Fruit fly (Drosophila melanogaster) whole organism, pupa: ENCODE data around the gene CG10098.
A peak's percentile ranks its signal among the peaks of the same experiment; 100 is the strongest.

Experiments used
- CG10348 ChIP-seq: fragments of 200-800 bp; sonication (Bioruptor generic); IDR thresholded peaks from 2 replicates; pipeline ENCODE4 v1.3.6; 2022; ENCODE audit warnings: missing biosample characterization, missing genetic modification characterization
- CG12605 ChIP-seq: fragments of 200-800 bp; sonication (Bioruptor generic); IDR thresholded peaks from 2 replicates; pipeline ENCODE4 v1.3.6; 2022; ENCODE audit warnings: missing biosample characterization, missing genetic modification characterization
- CG13204 ChIP-seq: fragments of 200-800 bp; sonication (Bioruptor generic); optimal IDR thresholded peaks from 2 replicates; lab custom pipeline; 2018; ENCODE audit warnings: missing biosample characterization, mild to moderate bottlenecking, missing genetic modification characterization, moderate library complexity
- CG14655 ChIP-seq: fragments of 200-800 bp; sonication (Bioruptor generic); optimal IDR thresholded peaks from 3 replicates; lab custom pipeline; 2017; ENCODE audit warnings: mild to moderate bottlenecking, missing biosample characterization, missing genetic modification reagents, missing genetic modification characterization
- CG15710 ChIP-seq: fragments of 200-800 bp; sonication (Bioruptor generic); optimal IDR thresholded peaks from 2 replicates; lab custom pipeline; 2018; ENCODE audit warnings: missing biosample characterization, mild to moderate bottlenecking, missing genetic modification characterization, moderate library complexity
- CG17806 ChIP-seq: fragments of 200-800 bp; sonication (Bioruptor generic); optimal IDR thresholded peaks from 2 replicates; lab custom pipeline; 2018; ENCODE audit warnings: missing biosample characterization, mild to moderate bottlenecking, missing genetic modification characterization, moderate library complexity
- CG32121 ChIP-seq: fragments of 200-800 bp; sonication (Bioruptor generic); IDR thresholded peaks from 2 replicates; pipeline ENCODE4 v1.3.6; 2022; ENCODE audit warnings: missing biosample characterization, missing genetic modification characterization
- CG34367 ChIP-seq: fragments of 200-800 bp; sonication (Bioruptor generic); optimal IDR thresholded peaks from 2 replicates; lab custom pipeline; 2018; ENCODE audit warnings: missing biosample characterization, mild to moderate bottlenecking, missing genetic modification characterization
- CG4496 ChIP-seq: fragments of 200-800 bp; sonication (Bioruptor generic); IDR thresholded peaks from 3 replicates; pipeline ENCODE4 v1.3.6; 2022; ENCODE audit warnings: missing biosample characterization, missing genetic modification characterization
- CG8159 ChIP-seq: fragments of 200-800 bp; sonication (Bioruptor generic); optimal IDR thresholded peaks from 3 replicates; lab custom pipeline; 2018; ENCODE audit warnings: missing biosample characterization, mild to moderate bottlenecking, missing genetic modification characterization, moderate library complexity
- CG8301 ChIP-seq: fragments of 200-800 bp; sonication (Bioruptor generic); optimal IDR thresholded peaks from 2 replicates; lab custom pipeline; 2018; ENCODE audit warnings: missing biosample characterization, mild to moderate bottlenecking, missing genetic modification characterization
- CG9948 ChIP-seq: fragments of 200-800 bp; sonication (Bioruptor generic); optimal IDR thresholded peaks from 2 replicates; lab custom pipeline; 2018; ENCODE audit warnings: missing biosample characterization, mild to moderate bottlenecking, missing genetic modification characterization, moderate library complexity
- D1 ChIP-seq: fragments of 200-800 bp; sonication (Bioruptor generic); optimal IDR thresholded peaks from 2 replicates; lab custom pipeline; 2018; ENCODE audit warnings: missing biosample characterization, mild to moderate bottlenecking, missing genetic modification characterization, moderate library complexity
- EcR ChIP-seq: fragments of 200-800 bp; sonication (Bioruptor generic); optimal IDR thresholded peaks from 3 replicates; lab custom pipeline; 2019; ENCODE audit warnings: missing biosample characterization, missing genetic modification characterization, mild to moderate bottlenecking, moderate library complexity, missing genetic modification reagents
- Ets98B ChIP-seq: fragments of 200-800 bp; sonication (Bioruptor generic); IDR thresholded peaks from 2 replicates; pipeline ENCODE4 v1.3.6; 2022; ENCODE audit warnings: missing biosample characterization, missing genetic modification characterization
- Pif1A ChIP-seq: fragments of 200-800 bp; sonication (Bioruptor generic); optimal IDR thresholded peaks from 3 replicates; lab custom pipeline; 2016; ENCODE audit warnings: missing biosample characterization, missing genetic modification characterization
- Pif1B ChIP-seq: fragments of 200-800 bp; sonication (Bioruptor generic); optimal IDR thresholded peaks from 3 replicates; lab custom pipeline; 2016; ENCODE audit warnings: missing biosample characterization, missing genetic modification characterization
- Snoo ChIP-seq: fragments of 200-800 bp; sonication (Bioruptor generic); optimal IDR thresholded peaks from 3 replicates; lab custom pipeline; 2017; ENCODE audit warnings: missing biosample characterization, mild to moderate bottlenecking, missing genetic modification characterization, inconsistent platforms
- fd96Ca ChIP-seq: fragments of 200-800 bp; sonication (Bioruptor generic); IDR thresholded peaks from 3 replicates; pipeline ENCODE4 v1.3.6; 2022; ENCODE audit warnings: missing biosample characterization, missing genetic modification characterization
- gl ChIP-seq: fragments of 200-800 bp; sonication (Bioruptor generic); optimal IDR thresholded peaks from 2 replicates; lab custom pipeline; 2018; ENCODE audit warnings: missing biosample characterization, mild to moderate bottlenecking, missing genetic modification characterization
- rn ChIP-seq: fragments of 200-800 bp; sonication (Bioruptor generic); IDR thresholded peaks from 2 replicates; pipeline ENCODE4 v1.3.6; 2022; ENCODE audit warnings: missing biosample characterization, missing genetic modification characterization

CG10098 gene

dm6 chr3R:7080157-7080916 is 44.0 kb upstream of the CG10098 start, which contains the start of gene Ref1:
Ref1 (minus strand) TSS chr3R:7080387.
- TF ChIP-seq rn (GFP tag; lab: Robert Waterston, UW) (no peak), Pif1B (no peak), CG32121 (no peak), CG4496 (GFP tag; lab: Robert Waterston, UW) (no peak), fd96Ca (no peak), Pif1A (GFP tag; lab: Kevin White, UChicago) (no peak)

DNA sequence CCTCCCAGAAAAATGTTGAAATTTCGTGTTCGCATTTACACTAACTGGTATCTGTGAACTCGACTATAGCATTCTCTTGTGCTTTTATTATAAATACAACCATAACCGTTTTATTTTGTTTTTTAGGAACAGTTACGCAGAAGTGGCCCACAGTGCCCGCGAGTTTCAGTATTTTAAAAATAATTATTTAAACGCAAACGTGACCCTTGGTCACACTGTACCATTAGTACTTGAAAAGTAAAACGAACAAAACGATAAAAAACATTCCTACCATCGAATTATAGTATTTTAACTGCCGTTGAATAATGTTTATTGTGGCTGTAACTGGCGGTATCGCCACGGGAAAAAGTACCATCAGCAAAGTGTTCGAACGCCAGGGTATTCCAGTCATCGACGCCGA is 42.4 kb upstream of the CG10098 start, which contains the start of gene Dpck:
Gene Dpck, plus strand, starts transcription at position 211 of the 400 bp plus-strand sequence.
- TF ChIP-seq CG4496 (GFP tag; lab: Robert Waterston, UW) = peak; percentile 57
- peak; percentile 14 for TF ChIP-seq Pif1B
- peak; percentile 28; the same call in 1 of the 2 replicates for TF ChIP-seq CG32121
- peak; percentile 31 for TF ChIP-seq CG34367 (tag; lab: Kevin White, UChicago)
- TF ChIP-seq CG8301 (tag; lab: Kevin White, UChicago) = peak; percentile 22
- TF ChIP-seq EcR = no peak
- no peak for TF ChIP-seq CG10348 (GFP tag; lab: Robert Waterston, UW)
- TF ChIP-seq Ets98B = peak; percentile 60
- TF ChIP-seq CG8159 (tag; lab: Kevin White, UChicago) = peak; percentile 48
- TF ChIP-seq CG13204 (GFP tag; lab: Kevin White, UChicago) = no peak
- no peak for TF ChIP-seq Pif1A (GFP tag; lab: Kevin White, UChicago)
- peak; percentile 71 for TF ChIP-seq gl (tag; lab: Kevin White, UChicago)
- TF ChIP-seq CG17806 (tag; lab: Kevin White, UChicago) = peak; percentile 19
- no peak for TF ChIP-seq D1
- no peak for TF ChIP-seq CG14655
- TF ChIP-seq CG15710 (tag; lab: Kevin White, UChicago) = peak; percentile 22
- TF ChIP-seq Snoo (tag; lab: Kevin White, UChicago) = peak; percentile 33
- peak; percentile 59; the same call in 1 of the 2 replicates for TF ChIP-seq CG12605
- no peak for TF ChIP-seq rn (GFP tag; lab: Robert Waterston, UW)
- no peak for TF ChIP-seq CG9948
- 0 out of 3 replicates have a peak, but pooled peaks have one; percentile 38 for TF ChIP-seq fd96Ca

dm6 chr3R:7083750-7084149 is 40.6 kb upstream of the CG10098 start:
- TF ChIP-seq fd96Ca (no peak), CG9948 (no peak), CG8301 (tag; lab: Kevin White, UChicago) (no peak), Pif1A (GFP tag; lab: Kevin White, UChicago) (no peak)

dm6 chr3R:7085455-7085854 is 38.9 kb upstream of the CG10098 start:
- TF ChIP-seq fd96Ca (no peak), CG8301 (tag; lab: Kevin White, UChicago) (no peak), CG12605 (no peak), CG15710 (tag; lab: Kevin White, UChicago) (no peak), rn (GFP tag; lab: Robert Waterston, UW) (no peak), Pif1B (no peak), gl (tag; lab: Kevin White, UChicago) (no peak), CG14655 (no peak), CG34367 (tag; lab: Kevin White, UChicago) (no peak), CG9948 (no peak), CG17806 (tag; lab: Kevin White, UChicago) (no peak), D1 (no peak), CG32121 (no peak), CG13204 (GFP tag; lab: Kevin White, UChicago) (no peak), EcR (no peak), CG10348 (GFP tag; lab: Robert Waterston, UW) (no peak), Snoo (tag; lab: Kevin White, UChicago) (no peak), Pif1A (GFP tag; lab: Kevin White, UChicago) (no peak), CG4496 (GFP tag; lab: Robert Waterston, UW) (no peak)

- TF ChIP-seq rn (GFP tag; lab: Robert Waterston, UW) (no peak), CG17806 (tag; lab: Kevin White, UChicago) (no peak), CG8159 (tag; lab: Kevin White, UChicago) (no peak), D1 (no peak), CG9948 (no peak), CG13204 (GFP tag; lab: Kevin White, UChicago) (no peak), Pif1B (no peak), EcR (no peak)
Measured at dm6 chr3R:7085983-7086376, 38.4 kb upstream of the CG10098 start, which contains the start of gene Tailor. Tailor (minus strand) TSS chr3R:7086083.

DNA sequence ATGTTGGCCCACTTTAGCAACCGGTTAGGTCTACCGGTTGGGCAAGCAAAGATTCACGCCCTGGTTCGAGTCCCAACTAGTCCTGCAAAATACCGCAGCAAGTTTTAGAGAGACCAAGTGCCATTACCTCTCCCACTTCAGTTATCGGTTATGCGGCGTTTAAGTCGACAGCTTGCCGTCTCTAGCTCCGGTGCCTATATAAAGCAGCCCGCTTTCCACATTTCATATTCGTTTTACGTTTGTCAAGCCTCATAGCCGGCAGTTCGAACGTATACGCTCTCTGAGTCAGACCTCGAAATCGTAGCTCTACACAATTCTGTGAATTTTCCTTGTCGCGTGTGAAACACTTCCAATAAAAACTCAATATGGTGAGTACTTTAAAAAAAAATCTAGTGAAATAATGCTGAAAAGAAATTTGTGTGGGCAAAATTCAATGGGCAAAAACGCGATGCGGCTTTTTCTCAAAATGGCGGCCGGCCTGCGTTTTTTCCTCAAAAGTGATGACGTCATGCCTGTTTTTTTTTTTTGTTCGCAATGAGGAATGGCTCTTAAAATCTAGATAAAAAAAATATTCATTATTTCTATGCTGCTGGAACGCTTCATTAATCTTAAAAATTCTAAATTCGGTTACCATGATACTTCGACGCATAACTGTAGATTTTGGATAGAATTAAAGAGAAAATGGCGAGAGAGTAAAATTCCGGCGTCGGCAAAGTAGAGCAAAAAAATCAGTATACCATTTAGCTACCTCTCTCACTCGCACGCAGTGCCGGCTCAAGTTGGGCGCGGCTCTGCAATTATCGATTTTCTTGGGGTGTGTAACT is 37.8 kb upstream of the CG10098 start, which contains the start of gene alphaTub84B:
Gene alphaTub84B, plus strand, starts transcription at position 223 of the 824 bp plus-strand sequence.
- peak; percentile 52 for TF ChIP-seq Pif1A (GFP tag; lab: Kevin White, UChicago)
- TF ChIP-seq CG8301 (tag; lab: Kevin White, UChicago) = peak; percentile 24
- TF ChIP-seq CG12605 = peak; percentile 54
- peak; percentile 25 for TF ChIP-seq gl (tag; lab: Kevin White, UChicago)
- peak; percentile 54; the same call in 1 of the 3 replicates for TF ChIP-seq fd96Ca
- TF ChIP-seq CG34367 (tag; lab: Kevin White, UChicago) = peak; percentile 29
- no peak for TF ChIP-seq D1
- TF ChIP-seq rn (GFP tag; lab: Robert Waterston, UW) = no peak
- TF ChIP-seq CG9948 = peak; percentile 4
- TF ChIP-seq Pif1B = peak; percentile 69
- peak; percentile 70 for TF ChIP-seq Ets98B
- peak; percentile 61 for TF ChIP-seq CG13204 (GFP tag; lab: Kevin White, UChicago)
- TF ChIP-seq CG32121 = 0 out of 2 replicates have a peak, but pooled peaks have one; percentile 24
- TF ChIP-seq CG4496 (GFP tag; lab: Robert Waterston, UW) = peak; percentile 57; the same call in 1 of the 3 replicates
- peak; percentile 71 for TF ChIP-seq Snoo (tag; lab: Kevin White, UChicago)
- TF ChIP-seq CG17806 (tag; lab: Kevin White, UChicago) = no peak
- TF ChIP-seq CG15710 (tag; lab: Kevin White, UChicago) = peak; percentile 35
- TF ChIP-seq CG10348 (GFP tag; lab: Robert Waterston, UW) = no peak
- peak; percentile 27 for TF ChIP-seq CG8159 (tag; lab: Kevin White, UChicago)
- TF ChIP-seq EcR = peak; percentile 31
- no peak for TF ChIP-seq CG14655
